Fruit fly (Drosophila melanogaster) whole organism, embryonic: Measurements from ENCODE around the gene CG11596.

Experiments used
- ATbp ChIP-seq: fragments of 200-800 bp; sonication (Bioruptor generic); optimal IDR thresholded peaks from 2 replicates; lab custom pipeline; 2017; ENCODE audit warnings: missing biosample characterization, mild to moderate bottlenecking, missing genetic modification characterization, missing genetic modification reagents
- Atf-2 ChIP-seq: fragments of 200-800 bp; sonication (Bioruptor generic); optimal IDR thresholded peaks from 2 replicates; lab custom pipeline; 2016; ENCODE audit warnings: missing biosample characterization, missing genetic modification characterization
- Atf3 ChIP-seq: fragments of 200-800 bp; sonication (Bioruptor generic); optimal IDR thresholded peaks from 3 replicates; lab custom pipeline; 2016; ENCODE audit warnings: missing biosample characterization, missing genetic modification characterization
- CG12659 ChIP-seq: fragments of 200-800 bp; sonication (Bioruptor generic); optimal IDR thresholded peaks from 3 replicates; lab custom pipeline; 2017; ENCODE audit warnings: mild to moderate bottlenecking, missing biosample characterization, missing genetic modification reagents, missing genetic modification characterization
- CG13287 ChIP-seq: fragments of 200-800 bp; sonication (Bioruptor generic); IDR thresholded peaks from 2 replicates; pipeline ENCODE4 v1.3.6; 2022; ENCODE audit warnings: missing biosample characterization, missing genetic modification characterization; ENCODE audit not compliant: partially characterized antibody
- CG13775 ChIP-seq: fragments of 200-800 bp; sonication (Bioruptor generic); optimal IDR thresholded peaks from 3 replicates; lab custom pipeline; 2017; ENCODE audit warnings: missing biosample characterization, mild to moderate bottlenecking, missing genetic modification characterization
- CG15479 ChIP-seq: fragments of 200-800 bp; sonication (Bioruptor generic); optimal IDR thresholded peaks from 3 replicates; lab custom pipeline; 2019; ENCODE audit warnings: missing biosample characterization, mild to moderate bottlenecking, missing genetic modification characterization, moderate library complexity
- CG15514 ChIP-seq: fragments of 200-800 bp; sonication (Bioruptor generic); optimal IDR thresholded peaks from 3 replicates; lab custom pipeline; 2017; ENCODE audit warnings: missing biosample characterization, missing genetic modification characterization, mild to moderate bottlenecking, moderate library complexity, missing genetic modification reagents
- CG1647 ChIP-seq: fragments of 200-800 bp; sonication (Bioruptor generic); optimal IDR thresholded peaks from 3 replicates; lab custom pipeline; 2016; ENCODE audit warnings: missing biosample characterization, missing genetic modification characterization
- CG17186 ChIP-seq: fragments of 200-800 bp; sonication (Bioruptor generic); optimal IDR thresholded peaks from 3 replicates; lab custom pipeline; 2017; ENCODE audit warnings: missing biosample characterization, missing genetic modification reagents, missing genetic modification characterization
- CG17802 ChIP-seq: fragments of 200-800 bp; sonication (Bioruptor generic); optimal IDR thresholded peaks from 2 replicates; lab custom pipeline; 2018; ENCODE audit warnings: missing biosample characterization, mild to moderate bottlenecking, missing genetic modification characterization, moderate library complexity
- CG18011 ChIP-seq: fragments of 200-800 bp; sonication (Bioruptor generic); optimal IDR thresholded peaks from 2 replicates; lab custom pipeline; 2017; ENCODE audit warnings: missing biosample characterization, missing genetic modification characterization, mild to moderate bottlenecking, moderate library complexity, missing genotype
- CG18262 ChIP-seq: fragments of 200-800 bp; optimal IDR thresholded peaks from 3 replicates; lab custom pipeline; 2019; ENCODE audit warnings: missing biosample characterization, mild to moderate bottlenecking, missing genetic modification characterization, moderate library complexity
- CG1832 ChIP-seq: fragments of 200-800 bp; sonication (Bioruptor generic); optimal IDR thresholded peaks from 2 replicates; lab custom pipeline; 2017; ENCODE audit warnings: missing biosample characterization, mild to moderate bottlenecking, missing genetic modification characterization, inconsistent platforms
- CG2202 ChIP-seq: fragments of 200-800 bp; sonication (Bioruptor generic); optimal IDR thresholded peaks from 2 replicates; lab custom pipeline; 2018; ENCODE audit warnings: missing biosample characterization, mild to moderate bottlenecking, missing genetic modification characterization
- CG33557 ChIP-seq: fragments of 200-800 bp; sonication (Bioruptor generic); optimal IDR thresholded peaks from 2 replicates; lab custom pipeline; 2019; ENCODE audit warnings: missing biosample characterization, mild to moderate bottlenecking, missing genetic modification characterization, moderate library complexity
- CG4404 ChIP-seq: fragments of 200-800 bp; sonication (Bioruptor generic); IDR thresholded peaks from 2 replicates; pipeline ENCODE4 v1.3.6; 2022; ENCODE audit warnings: missing biosample characterization, missing genetic modification characterization
- CG5245 ChIP-seq: fragments of 200-800 bp; sonication (Bioruptor generic); optimal IDR thresholded peaks from 3 replicates; lab custom pipeline; 2016; ENCODE audit warnings: missing biosample characterization, missing genetic modification characterization
- CG7271 ChIP-seq: fragments of 200-800 bp; sonication (Bioruptor generic); optimal IDR thresholded peaks from 2 replicates; lab custom pipeline; 2018; ENCODE audit warnings: missing biosample characterization, mild to moderate bottlenecking, missing genetic modification characterization, moderate library complexity
- CG7357 ChIP-seq: fragments of 200-800 bp; sonication (Bioruptor generic); IDR thresholded peaks from 3 replicates; pipeline ENCODE4 v1.3.6; 2022; ENCODE audit warnings: missing biosample characterization, missing genetic modification characterization
- CG8478 ChIP-seq: fragments of >200 bp; optimal IDR thresholded peaks from 2 replicates; lab custom pipeline; 2018
- CG9932 ChIP-seq: fragments of 200-800 bp; sonication (Bioruptor generic); IDR thresholded peaks from 2 replicates; pipeline ENCODE4 v1.3.6; 2022; ENCODE audit warnings: missing biosample characterization, missing genetic modification characterization
- CTCF ChIP-seq: fragments of 200-800 bp; sonication (Bioruptor generic); optimal IDR thresholded peaks from 2 replicates; lab custom pipeline; 2017; ENCODE audit warnings: missing biosample characterization, mild to moderate bottlenecking, missing genetic modification characterization, moderate library complexity
- CrebB ChIP-seq: fragments of 200-800 bp; sonication (Bioruptor generic); optimal IDR thresholded peaks from 3 replicates; lab custom pipeline; 2018; ENCODE audit warnings: missing biosample characterization, mild to moderate bottlenecking, missing genetic modification characterization
- Dad ChIP-seq: fragments of 200-800 bp; sonication (Bioruptor generic); optimal IDR thresholded peaks from 3 replicates; lab custom pipeline; 2016; ENCODE audit warnings: missing biosample characterization, missing genetic modification characterization
- Deaf1 ChIP-seq: fragments of 200-800 bp; optimal IDR thresholded peaks from 3 replicates; lab custom pipeline; 2019; ENCODE audit warnings: missing biosample characterization, mild to moderate bottlenecking, missing genetic modification characterization, moderate library complexity
- Dp ChIP-seq: fragments of 200-800 bp; sonication (Bioruptor generic); optimal IDR thresholded peaks from 2 replicates; lab custom pipeline; 2018; ENCODE audit warnings: missing biosample characterization, mild to moderate bottlenecking, missing genetic modification characterization, moderate library complexity
- ERR ChIP-seq: fragments of 200-800 bp; sonication (Bioruptor generic); optimal IDR thresholded peaks from 2 replicates; lab custom pipeline; 2016; ENCODE audit warnings: missing biosample characterization, missing genetic modification characterization
- H15 ChIP-seq: fragments of 200-800 bp; sonication (Bioruptor generic); IDR thresholded peaks from 3 replicates; pipeline ENCODE4 v1.3.6; 2022; ENCODE audit warnings: missing biosample characterization, missing genetic modification characterization
- HLH4C ChIP-seq: fragments of 200-800 bp; sonication (Bioruptor generic); IDR thresholded peaks from 3 replicates; pipeline ENCODE4 v1.3.6; 2022; ENCODE audit warnings: missing biosample characterization, missing genetic modification characterization; ENCODE audit not compliant: partially characterized antibody
- Lim3 ChIP-seq: fragments of 200-800 bp; sonication (Bioruptor generic); IDR thresholded peaks from 2 replicates; pipeline ENCODE4 v1.3.6; 2022; ENCODE audit warnings: missing biosample characterization, missing genetic modification characterization
- TFAM ChIP-seq: fragments of 200-800 bp; sonication (Bioruptor generic); optimal IDR thresholded peaks from 2 replicates; lab custom pipeline; 2017; ENCODE audit warnings: missing biosample characterization, missing genetic modification characterization, inconsistent platforms
- Vsx1 ChIP-seq: fragments of 200-800 bp; sonication (Bioruptor generic); optimal IDR thresholded peaks from 2 replicates; lab custom pipeline; 2017; ENCODE audit warnings: missing biosample characterization, mild to moderate bottlenecking, missing genetic modification characterization, missing genetic modification reagents
- ara ChIP-seq: fragments of 200-800 bp; sonication (Bioruptor generic); IDR thresholded peaks from 2 replicates; pipeline ENCODE4 v1.3.6; 2022; ENCODE audit warnings: missing biosample characterization, missing genetic modification characterization
- crc ChIP-seq: fragments of 200-800 bp; sonication (Bioruptor generic); optimal IDR thresholded peaks from 2 replicates; lab custom pipeline; 2016; ENCODE audit warnings: missing biosample characterization, missing genetic modification characterization
- crp ChIP-seq, 2 experiments: fragments of 200-800 bp; sonication (Bioruptor generic); optimal IDR thresholded peaks; 2 replicates in 1 of 2; 3 replicates in 1 of 2; lab custom pipeline; 2017; ENCODE audit warnings: missing biosample characterization in 2 of 2, missing genetic modification characterization in 2 of 2, mild to moderate bottlenecking in 1 of 2, moderate library complexity in 1 of 2
- gcm2 ChIP-seq: fragments of 200-800 bp; sonication (Bioruptor generic); optimal IDR thresholded peaks from 2 replicates; lab custom pipeline; 2016; ENCODE audit warnings: missing biosample characterization, missing genetic modification characterization
- insv ChIP-seq, 2 experiments: fragments of 200-800 bp; sonication (Bioruptor generic); optimal IDR thresholded peaks; 3 replicates each; lab custom pipeline; 2016 to 2018; ENCODE audit warnings: missing biosample characterization in 2 of 2, missing genetic modification characterization in 2 of 2
- onecut ChIP-seq: fragments of 200-800 bp; sonication (Bioruptor generic); IDR thresholded peaks from 2 replicates; pipeline ENCODE4 v1.3.6; 2022; ENCODE audit warnings: missing biosample characterization, missing genetic modification characterization
- rib ChIP-seq: fragments of 200-800 bp; sonication (Bioruptor generic); IDR thresholded peaks from 2 replicates; pipeline ENCODE4 v1.3.6; 2022; ENCODE audit warnings: missing biosample characterization, missing genetic modification characterization
- sima ChIP-seq: fragments of 200-800 bp; sonication (Bioruptor generic); optimal IDR thresholded peaks from 2 replicates; lab custom pipeline; 2016; ENCODE audit warnings: missing biosample characterization, missing genetic modification characterization
- slbo ChIP-seq: fragments of 200-800 bp; sonication (Bioruptor generic); IDR thresholded peaks from 2 replicates; pipeline ENCODE4 v1.3.6; 2022; ENCODE audit warnings: missing biosample characterization, missing genetic modification characterization
- sob ChIP-seq: fragments of 200-800 bp; sonication (Bioruptor generic); IDR thresholded peaks from 2 replicates; pipeline ENCODE4 v1.3.6; 2022; ENCODE audit warnings: missing biosample characterization, missing genetic modification characterization
- tgo ChIP-seq: fragments of 200-800 bp; sonication (Bioruptor generic); IDR thresholded peaks from 3 replicates; pipeline ENCODE4 v1.3.6; 2022; ENCODE audit warnings: missing biosample characterization, missing genetic modification characterization
- tin ChIP-seq: fragments of 200-800 bp; sonication (Bioruptor generic); optimal IDR thresholded peaks from 3 replicates; lab custom pipeline; 2016; ENCODE audit warnings: missing biosample characterization, missing genetic modification characterization
- zen ChIP-seq: fragments of 200-800 bp; sonication (Bioruptor generic); optimal IDR thresholded peaks from 3 replicates; lab custom pipeline; 2018; ENCODE audit warnings: missing biosample characterization, mild to moderate bottlenecking, missing genetic modification characterization, moderate library complexity
- zen2 ChIP-seq: fragments of 200-800 bp; sonication (Bioruptor generic); IDR thresholded peaks from 3 replicates; pipeline ENCODE4 v1.3.6; 2022; ENCODE audit warnings: missing biosample characterization, missing genetic modification characterization; ENCODE audit not compliant: partially characterized antibody
- zf30C ChIP-seq: fragments of 200-800 bp; sonication (Bioruptor generic); optimal IDR thresholded peaks from 3 replicates; lab custom pipeline; 2018; ENCODE audit warnings: missing biosample characterization, mild to moderate bottlenecking, missing genetic modification characterization

Gene CG11596

dm6 chrX:1880139-1880556, 47.3 kb upstream of the CG11596 start, which contains the start of gene Coa8 (continued):
- TF ChIP-seq CG13287 (GFP tag; lab: Robert Waterston, UW) (peak; percentile 54), H15 (GFP tag; lab: Robert Waterston, UW) (no peak; the same call in 2 of the 3 replicates), CrebB (tag; lab: Kevin White, UChicago) (no peak)

dm6 chrX:1880779-1881178, 46.7 kb upstream of the CG11596 start:
- TF ChIP-seq gcm2 (no peak), CG8478 (lab: Kevin White, UChicago) (peak; percentile 76), Atf-2 (GFP tag; lab: Kevin White, UChicago) (no peak), CG1832 (peak; percentile 58), CG33557 (no peak)

- TF ChIP-seq Vsx1 (no peak), ara (GFP tag; lab: Robert Waterston, UW) (no peak), CG12659 (GFP tag; lab: Kevin White, UChicago) (peak; percentile 84), CG2202 (tag; lab: Kevin White, UChicago) (no peak), zf30C (GFP tag; lab: Kevin White, UChicago) (no peak), rib (GFP tag; lab: Robert Waterston, UW) (no peak), crp (GFP tag; optimal IDR thresholded peaks at IDR 0.05; lab: Kevin White, UChicago) (peak in 1 of 2 experiments; percentile 24), insv (GFP tag; optimal IDR thresholded peaks at IDR 0.05; lab: Kevin White, UChicago) (peak in 1 of 2 experiments; percentile 16), Dad (GFP tag; lab: Kevin White, UChicago) (peak; percentile 41), CG1647 (GFP tag; lab: Kevin White, UChicago) (no peak), Lim3 (no peak), CG15514 (peak; percentile 64), CTCF (GFP tag; lab: Kevin White, UChicago) (no peak), CG4404 (peak; percentile 31; the same call in 1 of the 2 replicates), ATbp (GFP tag; lab: Kevin White, UChicago) (no peak), CG5245 (no peak), CG17802 (peak; percentile 100), CG15479 (GFP tag; lab: Kevin White, UChicago) (peak; percentile 96), CG7357 (GFP tag; lab: Robert Waterston, UW) (0 out of 3 replicates have a peak, but pooled peaks have one; percentile 30), CG17186 (GFP tag; lab: Kevin White, UChicago) (peak; percentile 32), tgo (0 out of 3 replicates have a peak, but pooled peaks have one; percentile 17), Deaf1 (no peak), CG7271 (peak; percentile 14), crc (GFP tag; lab: Kevin White, UChicago) (no peak), CG9932 (GFP tag; lab: Robert Waterston, UW) (peak; percentile 66), ERR (GFP tag; lab: Kevin White, UChicago) (no peak), slbo (GFP tag; lab: Robert Waterston, UW) (peak; percentile 64), onecut (GFP tag; lab: Robert Waterston, UW) (no peak), TFAM (GFP tag; lab: Kevin White, UChicago) (no peak), zen (tag; lab: Kevin White, UChicago) (peak; percentile 13), CG18011 (GFP tag; lab: Kevin White, UChicago) (peak; percentile 29), tin (peak; percentile 32), sob (GFP tag; lab: Robert Waterston, UW) (peak; percentile 40; the same call in 1 of the 2 replicates), CG13775 (peak; percentile 40), HLH4C (peak; percentile 54; the same call in 2 of the 3 replicates), Atf3 (GFP tag; lab: Kevin White, UChicago) (peak; percentile 36), CG18262 (peak; percentile 43), sima (GFP tag; lab: Kevin White, UChicago) (no peak), Dp (peak; percentile 40), zen2 (GFP tag; lab: Robert Waterston, UW) (peak; percentile 30; the same call in 1 of the 3 replicates)
Measured at dm6 chrX:1889926-1890325, 37.6 kb upstream of the CG11596 start, which contains the start of the genes trr and mRpL16. TSS of gene trr (minus strand) at chrX:1889950. TSS of gene mRpL16 (plus strand) at chrX:1890256.
